Worm (Caenorhabditis elegans) whole organism, L1 larva: ENCODE data around the gene enpl-1.

Experiments
- C04F5.9 ChIP-seq: sonication (generic microtip); optimal IDR thresholded peaks from 2 replicates; lab custom pipeline; 2016; ENCODE audit warnings: missing genetic modification characterization, missing compliant biosample characterization
- C16A3.4 ChIP-seq: fragments of 150-350 bp; optimal IDR thresholded peaks from 2 replicates; lab custom pipeline; 2014; ENCODE audit warnings: missing biosample characterization, missing genetic modification characterization
- Y116A8C.19 ChIP-seq: sonication (generic microtip); optimal IDR thresholded peaks from 2 replicates; lab custom pipeline; 2016; ENCODE audit warnings: missing compliant biosample characterization, missing genetic modification characterization, borderline replicate concordance
- ama-1 ChIP-seq: fragments of 150-350 bp; optimal IDR thresholded peaks from 2 replicates; lab custom pipeline; 2014
- ceh-8 ChIP-seq: fragments of 200-800 bp; sonication (Bioruptor generic); optimal IDR thresholded peaks from 2 replicates; lab custom pipeline; 2018; ENCODE audit warnings: mild to moderate bottlenecking, missing genetic modification characterization, moderate library complexity, missing compliant biosample characterization
- ceh-82 ChIP-seq, 3 experiments: fragments of 150-350 bp in 1 of 3; sonication (generic microtip) in 2 of 3; optimal IDR thresholded peaks; 2 replicates each; lab custom pipeline; 2014 to 2017; ENCODE audit warnings: missing biosample characterization in 3 of 3, missing genetic modification characterization in 3 of 3
- ceh-90 ChIP-seq: sonication (generic microtip); optimal IDR thresholded peaks from 2 replicates; lab custom pipeline; 2016; ENCODE audit warnings: missing genetic modification characterization, missing compliant biosample characterization
- ces-1 ChIP-seq: fragments of 150-350 bp; optimal IDR thresholded peaks from 2 replicates; lab custom pipeline; 2014; ENCODE audit warnings: missing biosample characterization, missing genetic modification reagents, missing genetic modification characterization
- egl-27 ChIP-seq, 2 experiments: fragments of 150-350 bp in 1 of 2; sonication (generic microtip); optimal IDR thresholded peaks; 3 replicates each; lab custom pipeline; 2017 to 2018; ENCODE audit warnings: missing biosample characterization in 2 of 2, missing genetic modification characterization in 2 of 2, missing genetic modification reagents in 2 of 2
- elt-2 ChIP-seq: sonication (generic microtip); optimal IDR thresholded peaks from 2 replicates; lab custom pipeline; 2016; ENCODE audit warnings: missing genetic modification characterization, mild to moderate bottlenecking, inconsistent platforms, missing compliant biosample characterization, missing genetic modification reagents
- ets-5 ChIP-seq: fragments of 200-800 bp; sonication (Bioruptor generic); IDR thresholded peaks from 2 replicates; pipeline ENCODE4 v1.3.6; 2022; ENCODE audit warnings: missing genetic modification characterization, missing compliant biosample characterization
- fos-1 ChIP-seq: fragments of 150-350 bp; optimal IDR thresholded peaks from 2 replicates; lab custom pipeline; 2014; ENCODE audit warnings: missing biosample characterization, missing genetic modification characterization
- hlh-17 ChIP-seq: fragments of 200-800 bp; sonication (Bioruptor generic); optimal IDR thresholded peaks from 2 replicates; lab custom pipeline; 2018; ENCODE audit warnings: missing genetic modification characterization, mild to moderate bottlenecking, missing compliant biosample characterization, moderate library complexity, borderline replicate concordance
- hlh-4 ChIP-seq: sonication (generic microtip); optimal IDR thresholded peaks from 2 replicates; lab custom pipeline; 2016; ENCODE audit warnings: mild to moderate bottlenecking, missing genetic modification characterization, missing compliant biosample characterization
- irx-1 ChIP-seq: sonication (generic microtip); optimal IDR thresholded peaks from 2 replicates; lab custom pipeline; 2016; ENCODE audit warnings: missing genetic modification characterization, missing compliant biosample characterization
- isw-1 ChIP-seq: fragments of 200-800 bp; sonication (Bioruptor generic); IDR thresholded peaks from 2 replicates; pipeline ENCODE4 v1.3.6; 2022; ENCODE audit warnings: missing genetic modification characterization, missing compliant biosample characterization
- jun-1 ChIP-seq: fragments of 150-350 bp; optimal IDR thresholded peaks from 2 replicates; lab custom pipeline; 2014; ENCODE audit warnings: missing biosample characterization, missing genetic modification reagents, missing genetic modification characterization
- lin-15B ChIP-seq: fragments of 150-350 bp; sonication (generic microtip); optimal IDR thresholded peaks from 3 replicates; lab custom pipeline; 2014; ENCODE audit warnings: missing biosample characterization, missing genetic modification characterization
- lin-35 ChIP-seq, 2 experiments: fragments of 150-350 bp; optimal IDR thresholded peaks; 2 replicates each; lab custom pipeline; 2014; ENCODE audit warnings: missing biosample characterization in 2 of 2, missing genetic modification characterization in 2 of 2, missing genetic modification reagents in 2 of 2
- lin-39 ChIP-seq: fragments of 150-350 bp; optimal IDR thresholded peaks from 2 replicates; lab custom pipeline; 2014; ENCODE audit warnings: missing biosample characterization, missing genetic modification reagents, missing genetic modification characterization
- lir-3 ChIP-seq: sonication (generic microtip); optimal IDR thresholded peaks from 2 replicates; lab custom pipeline; 2016; ENCODE audit warnings: mild to moderate bottlenecking, missing genetic modification characterization, moderate library complexity, missing compliant biosample characterization; ENCODE audit not compliant: poor library complexity
- lsy-2 ChIP-seq, 2 experiments: fragments of 150-350 bp; optimal IDR thresholded peaks; 2 replicates each; lab custom pipeline; 2014; ENCODE audit warnings: missing biosample characterization in 2 of 2, missing genetic modification characterization in 2 of 2
- mdl-1 ChIP-seq, 2 experiments: fragments of 150-350 bp; optimal IDR thresholded peaks; 2 replicates each; lab custom pipeline; 2014 to 2017; ENCODE audit warnings: missing biosample characterization in 2 of 2, missing genetic modification characterization in 2 of 2, inconsistent platforms in 1 of 2
- mef-2 ChIP-seq: fragments of 150-350 bp; optimal IDR thresholded peaks from 2 replicates; lab custom pipeline; 2014; ENCODE audit warnings: missing biosample characterization, missing genetic modification characterization
- mep-1 ChIP-seq: fragments of 150-350 bp; optimal IDR thresholded peaks from 2 replicates; lab custom pipeline; 2014; ENCODE audit warnings: missing biosample characterization, missing genetic modification characterization
- nhr-11 ChIP-seq: fragments of 150-350 bp; optimal IDR thresholded peaks from 2 replicates; lab custom pipeline; 2014; ENCODE audit warnings: missing biosample characterization, missing genetic modification characterization
- nhr-12 ChIP-seq: sonication (generic microtip); optimal IDR thresholded peaks from 2 replicates; lab custom pipeline; 2017; ENCODE audit warnings: missing biosample characterization, missing genetic modification characterization
- nhr-28 ChIP-seq: fragments of 150-350 bp; optimal IDR thresholded peaks from 2 replicates; lab custom pipeline; 2014; ENCODE audit warnings: missing biosample characterization, missing genetic modification characterization
- nhr-47 ChIP-seq: sonication (generic microtip); optimal IDR thresholded peaks from 2 replicates; lab custom pipeline; 2016; ENCODE audit warnings: mild to moderate bottlenecking, missing genetic modification characterization, moderate library complexity, missing compliant biosample characterization
- nhr-71 ChIP-seq: sonication (generic microtip); optimal IDR thresholded peaks from 2 replicates; lab custom pipeline; 2016; ENCODE audit warnings: mild to moderate bottlenecking, missing genetic modification characterization, moderate library complexity, missing compliant biosample characterization
- nhr-76 ChIP-seq: sonication (generic microtip); optimal IDR thresholded peaks from 2 replicates; lab custom pipeline; 2017; ENCODE audit warnings: missing biosample characterization, missing genetic modification characterization
- nhr-84 ChIP-seq: sonication (generic microtip); optimal IDR thresholded peaks from 2 replicates; lab custom pipeline; 2017; ENCODE audit warnings: missing biosample characterization, missing genetic modification characterization
- nhr-90 ChIP-seq: sonication (generic microtip); optimal IDR thresholded peaks from 2 replicates; lab custom pipeline; 2016; ENCODE audit warnings: mild to moderate bottlenecking, missing genetic modification characterization, missing compliant biosample characterization; ENCODE audit not compliant: poor library complexity
- pag-3 ChIP-seq: sonication (generic microtip); optimal IDR thresholded peaks from 2 replicates; lab custom pipeline; 2017; ENCODE audit warnings: missing genetic modification characterization, mild to moderate bottlenecking, missing compliant biosample characterization, antibody characterized with exemption, borderline replicate concordance; ENCODE audit not compliant: insufficient read depth
- skn-1 ChIP-seq: fragments of 150-350 bp; optimal IDR thresholded peaks from 2 replicates; lab custom pipeline; 2014; ENCODE audit warnings: missing biosample characterization, missing genetic modification characterization
- snpc-4 ChIP-seq: fragments of 150-350 bp; optimal IDR thresholded peaks from 2 replicates; lab custom pipeline; 2014; ENCODE audit warnings: missing biosample characterization, missing genetic modification characterization
- snu-23 ChIP-seq: sonication (generic microtip); optimal IDR thresholded peaks from 2 replicates; lab custom pipeline; 2016; ENCODE audit warnings: missing genetic modification characterization, missing compliant biosample characterization
- sox-4 ChIP-seq: sonication (generic microtip); optimal IDR thresholded peaks from 2 replicates; lab custom pipeline; 2016; ENCODE audit warnings: missing genetic modification characterization, missing compliant biosample characterization
- swsn-7 ChIP-seq: sonication (generic microtip); optimal IDR thresholded peaks from 2 replicates; lab custom pipeline; 2016; ENCODE audit warnings: missing genetic modification characterization, missing compliant biosample characterization
- tlp-1 ChIP-seq: fragments of 150-350 bp; optimal IDR thresholded peaks from 2 replicates; lab custom pipeline; 2014; ENCODE audit warnings: missing biosample characterization, missing genetic modification characterization
- unc-30 ChIP-seq: sonication (generic microtip); optimal IDR thresholded peaks from 2 replicates; lab custom pipeline; 2017; ENCODE audit warnings: missing biosample characterization, missing genetic modification characterization
- unc-62 ChIP-seq: fragments of 150-350 bp; optimal IDR thresholded peaks from 2 replicates; lab custom pipeline; 2014; ENCODE audit warnings: missing biosample characterization, missing genetic modification reagents, missing genetic modification characterization
- unc-86 ChIP-seq: sonication (generic microtip); optimal IDR thresholded peaks from 2 replicates; lab custom pipeline; 2016; ENCODE audit warnings: missing genetic modification characterization, missing compliant biosample characterization
- unc-98 ChIP-seq: fragments of 200-800 bp; sonication (Bioruptor generic); IDR thresholded peaks from 2 replicates; pipeline ENCODE4 v1.3.6; 2022; ENCODE audit warnings: missing genetic modification characterization, missing compliant biosample characterization
- vab-15 ChIP-seq: sonication (generic microtip); optimal IDR thresholded peaks from 2 replicates; lab custom pipeline; 2017; ENCODE audit warnings: missing genotype, mild to moderate bottlenecking, missing genetic modification characterization, missing compliant biosample characterization
- zip-4 ChIP-seq: fragments of 200-800 bp; sonication (Bioruptor generic); optimal IDR thresholded peaks from 2 replicates; lab custom pipeline; 2018; ENCODE audit warnings: mild to moderate bottlenecking, missing genetic modification characterization, moderate library complexity, missing compliant biosample characterization
- ztf-11 ChIP-seq, 2 experiments: sonication (generic microtip); optimal IDR thresholded peaks; 2 replicates each; lab custom pipeline; 2016 to 2017; ENCODE audit warnings: missing genetic modification characterization in 2 of 2, missing biosample characterization in 1 of 2, missing compliant biosample characterization in 1 of 2
- ztf-4 ChIP-seq: fragments of 150-350 bp; optimal IDR thresholded peaks from 2 replicates; lab custom pipeline; 2014; ENCODE audit warnings: missing biosample characterization, missing genetic modification characterization

enpl-1 gene

ce11 chrIV:11131268-11131667 is 12.2 kb downstream of the enpl-1 start, which contains the start of gene ard-1:
ard-1 (plus strand) TSS chrIV:11131279.
- TF ChIP-seq ztf-4 (no peak), pag-3 (tag; lab: Kevin White, UChicago) (no peak), C04F5.9 (no peak), snpc-4 (tag; lab: Kevin White, UChicago) (no peak), Y116A8C.19 (tag; lab: Kevin White, UChicago) (no peak), lir-3 (tag; lab: Kevin White, UChicago) (no peak), nhr-71 (tag; lab: Kevin White, UChicago) (no peak), mdl-1 (tag; optimal IDR thresholded peaks at IDR 0.05; lab: Kevin White, UChicago) (no peak), ama-1 (lab: Kevin White, UChicago) (no peak), jun-1 (tag; lab: Kevin White, UChicago) (no peak), lin-35 (GFP tag; optimal IDR thresholded peaks at IDR 0.05; lab: Kevin White, UChicago) (no peak), lin-39 (tag; lab: Kevin White, UChicago) (no peak)

- TF ChIP-seq unc-86 (tag; lab: Kevin White, UChicago) = no peak
- TF ChIP-seq unc-62 (GFP tag; lab: Kevin White, UChicago) = no peak
- no peak for TF ChIP-seq tlp-1 (tag; lab: Kevin White, UChicago)
- peak; percentile 80 to 86 for TF ChIP-seq lsy-2 (tag; optimal IDR thresholded peaks at IDR 0.05; lab: Kevin White, UChicago)
- TF ChIP-seq lin-35 (GFP tag; optimal IDR thresholded peaks at IDR 0.05; lab: Kevin White, UChicago) = peak; percentile 94 to 95
- TF ChIP-seq nhr-76 = no peak
- TF ChIP-seq ztf-11 (tag; optimal IDR thresholded peaks at IDR 0.05; lab: Kevin White, UChicago) = no peak
- no peak for TF ChIP-seq nhr-11 (tag; lab: Kevin White, UChicago)
- peak; percentile 55 for TF ChIP-seq snu-23 (GFP tag; lab: Kevin White, UChicago)
- TF ChIP-seq pag-3 (tag; lab: Kevin White, UChicago) = no peak
- TF ChIP-seq fos-1 (tag; lab: Kevin White, UChicago) = no peak
- TF ChIP-seq irx-1 (tag; lab: Kevin White, UChicago) = peak; percentile 40
- no peak for TF ChIP-seq sox-4 (tag; lab: Kevin White, UChicago)
- peak; percentile 38 for TF ChIP-seq C16A3.4 (tag; lab: Kevin White, UChicago)
- TF ChIP-seq skn-1 (tag; lab: Kevin White, UChicago) = peak; percentile 56
- no peak for TF ChIP-seq Y116A8C.19 (tag; lab: Kevin White, UChicago)
- no peak for TF ChIP-seq unc-30 (tag; lab: Kevin White, UChicago)
- TF ChIP-seq mef-2 = no peak
- TF ChIP-seq hlh-17 (GFP tag; lab: Kevin White, UChicago) = no peak
- no peak for TF ChIP-seq zip-4
- no peak for TF ChIP-seq nhr-12 (tag; lab: Kevin White, UChicago)
- no peak for TF ChIP-seq nhr-84 (tag; lab: Kevin White, UChicago)
- TF ChIP-seq ceh-90 (tag; lab: Kevin White, UChicago) = no peak
- no peak for TF ChIP-seq unc-98 (GFP tag; lab: Robert Waterston, UW)
- TF ChIP-seq vab-15 (tag; lab: Kevin White, UChicago) = no peak
- no peak for TF ChIP-seq ama-1 (lab: Kevin White, UChicago)
- no peak for TF ChIP-seq ces-1 (GFP tag; lab: Kevin White, UChicago)
- TF ChIP-seq nhr-47 (tag; lab: Kevin White, UChicago) = peak; percentile 71
- TF ChIP-seq isw-1 (GFP tag; lab: Robert Waterston, UW) = peak; percentile 26
- TF ChIP-seq hlh-4 (tag; lab: Kevin White, UChicago) = no peak
- no peak for TF ChIP-seq egl-27 (tag; optimal IDR thresholded peaks at IDR 0.05; lab: Kevin White, UChicago)
- no peak for TF ChIP-seq nhr-28 (tag; lab: Kevin White, UChicago)
- peak; percentile 52 for TF ChIP-seq swsn-7 (tag; lab: Kevin White, UChicago)
- TF ChIP-seq ceh-8 (GFP tag; lab: Kevin White, UChicago) = no peak
- no peak for TF ChIP-seq elt-2 (tag; lab: Kevin White, UChicago)
- peak; percentile 70 for TF ChIP-seq mep-1 (tag; lab: Kevin White, UChicago)
- no peak for TF ChIP-seq ets-5 (GFP tag; lab: Robert Waterston, UW)
- peak; percentile 32 for TF ChIP-seq lin-15B (tag; lab: Kevin White, UChicago)
- peak; percentile 20 for TF ChIP-seq snpc-4 (tag; lab: Kevin White, UChicago)
- TF ChIP-seq ceh-82 (tag; optimal IDR thresholded peaks at IDR 0.05; lab: Kevin White, UChicago) = peak in 2 of 3 experiments; percentile 12 to 41
- TF ChIP-seq nhr-90 (tag; lab: Kevin White, UChicago) = peak; percentile 32
Observed at ce11 chrIV:11142314-11143227, 23.5 kb downstream of the enpl-1 start, which contains the start of gene skih-2. skih-2 (minus strand) TSS chrIV:11142364.
